Fruit fly (Drosophila melanogaster): ENCODE results near the gene f.
A peak's percentile ranks its signal among the peaks of the same experiment; 100 is the strongest.

Gene f

dm6 chrX:17293385-17293784, 60.6 kb downstream of the f start (continued):
- no peak for TF ChIP-seq Mad (GFP tag; optimal IDR thresholded peaks at IDR 0.05)
- peak; percentile 49; the same call in 1 of the 3 replicates for TF ChIP-seq zfh1 (GFP tag; IDR thresholded peaks at IDR 0.05)
- peak; percentile 33; the same call in 1 of the 2 replicates for TF ChIP-seq esg (GFP tag; conservative IDR thresholded peaks at IDR 0.05)
- no peak for TF ChIP-seq CG14860 (GFP tag; IDR thresholded peaks at IDR 0.05; ENCODE audit: partially characterized antibody)
- TF ChIP-seq CG14441 (GFP tag; IDR thresholded peaks at IDR 0.05) = peak; percentile 42; the same call in 1 of the 2 replicates
- TF ChIP-seq sim (GFP tag; IDR thresholded peaks at IDR 0.05) = no peak
- peak; percentile 74 for TF ChIP-seq Xrp1 (GFP tag; IDR thresholded peaks at IDR 0.05)
- TF ChIP-seq prd (optimal IDR thresholded peaks at IDR 0.05) = no peak
- peak; percentile 76 for TF ChIP-seq prd (GFP tag; IDR thresholded peaks at IDR 0.05)
- TF ChIP-seq seq (GFP tag; IDR thresholded peaks at IDR 0.05) = no peak
- TF ChIP-seq CG13424 (tag; optimal IDR thresholded peaks at IDR 0.05) = peak; percentile 62
- no peak for TF ChIP-seq CG3847 (GFP tag; IDR thresholded peaks at IDR 0.05)
- TF ChIP-seq Hmr (GFP tag; optimal IDR thresholded peaks at IDR 0.05) = no peak
- TF ChIP-seq gsb-n (tag; optimal IDR thresholded peaks at IDR 0.05) = peak; percentile 1
- peak; percentile 61 for TF ChIP-seq CG7372 (GFP tag; IDR thresholded peaks at IDR 0.05)
- no peak for TF ChIP-seq danr (GFP tag; IDR thresholded peaks at IDR 0.05)
- no peak for TF ChIP-seq jumu (GFP tag; optimal IDR thresholded peaks at IDR 0.05)
- no peak for TF ChIP-seq Hmx (GFP tag; optimal IDR thresholded peaks at IDR 0.05)
- TF ChIP-seq CG1529 (GFP tag; optimal IDR thresholded peaks at IDR 0.05) = no peak
- no peak for TF ChIP-seq ash1 (GFP tag; optimal IDR thresholded peaks at IDR 0.05)
- no peak for TF ChIP-seq CG31388 (GFP tag; optimal IDR thresholded peaks at IDR 0.05)
- TF ChIP-seq Dip3 (GFP tag; optimal IDR thresholded peaks at IDR 0.05) = no peak
- TF ChIP-seq CG8089 (GFP tag; optimal IDR thresholded peaks at IDR 0.05) = no peak
- TF ChIP-seq oc (tag; optimal IDR thresholded peaks at IDR 0.05) = no peak
- TF ChIP-seq bab2 (GFP tag; optimal IDR thresholded peaks at IDR 0.05) = no peak
- TF ChIP-seq CG9215 (GFP tag; IDR thresholded peaks at IDR 0.05) = peak; percentile 48
- no peak for TF ChIP-seq kah (GFP tag; optimal IDR thresholded peaks at IDR 0.05)
- peak; percentile 51 for TF ChIP-seq D19A (tag; optimal IDR thresholded peaks at IDR 0.05)
- TF ChIP-seq Adf1 (GFP tag; IDR thresholded peaks at IDR 0.05) = no peak
- TF ChIP-seq br (optimal IDR thresholded peaks at IDR 0.05) = no peak
- TF ChIP-seq tio (GFP tag; optimal IDR thresholded peaks at IDR 0.05) = peak; percentile 37
- TF ChIP-seq CG8924 (tag; optimal IDR thresholded peaks at IDR 0.05) = peak; percentile 48
- TF ChIP-seq Dbx (GFP tag; IDR thresholded peaks at IDR 0.05) = peak; percentile 60; the same call in 1 of the 3 replicates
- TF ChIP-seq CG10147 (GFP tag; optimal IDR thresholded peaks at IDR 0.05) = no peak
- peak; percentile 78 for TF ChIP-seq CG31441 (GFP tag; IDR thresholded peaks at IDR 0.05)
- TF ChIP-seq CkIIα-i1 (GFP tag; IDR thresholded peaks at IDR 0.05) = no peak
- TF ChIP-seq dysf (GFP tag; IDR thresholded peaks at IDR 0.05) = peak; percentile 71
- TF ChIP-seq jing (GFP tag; optimal IDR thresholded peaks at IDR 0.05) = no peak
- no peak for TF ChIP-seq CG14965 (GFP tag; optimal IDR thresholded peaks at IDR 0.05; ENCODE audit: borderline replicate concordance)
- TF ChIP-seq Deaf1 (tag; optimal IDR thresholded peaks at IDR 0.05) = peak; percentile 21
- TF ChIP-seq hkb (optimal IDR thresholded peaks at IDR 0.05) = no peak
- no peak for TF ChIP-seq hkb (GFP tag; IDR thresholded peaks at IDR 0.05)
- TF ChIP-seq CrebB (tag; optimal IDR thresholded peaks at IDR 0.05) = no peak
- TF ChIP-seq Hr51 (GFP tag; optimal IDR thresholded peaks at IDR 0.05) = peak in 1 of 2 experiments; percentile 45
- TF ChIP-seq vnd (GFP tag; IDR thresholded peaks at IDR 0.05; ENCODE audit: partially characterized antibody) = no peak
- peak; percentile 33 for TF ChIP-seq Hr3 (GFP tag; optimal IDR thresholded peaks at IDR 0.05)
- TF ChIP-seq CG2712 (tag; optimal IDR thresholded peaks at IDR 0.05) = peak; percentile 72
- TF ChIP-seq CG10565 (GFP tag; optimal IDR thresholded peaks at IDR 0.05) = no peak
- no peak for TF ChIP-seq Side (GFP tag; optimal IDR thresholded peaks at IDR 0.05)
- TF ChIP-seq CG14667 (GFP tag; IDR thresholded peaks at IDR 0.05) = 0 out of 2 replicates have a peak, but pooled peaks have one; percentile 8
- no peak for TF ChIP-seq CG6254 (GFP tag; optimal IDR thresholded peaks at IDR 0.05)
- TF ChIP-seq ems (GFP tag; optimal IDR thresholded peaks at IDR 0.05) = no peak
- TF ChIP-seq NC2α (GFP tag; optimal IDR thresholded peaks at IDR 0.05) = no peak

All from whole organism, embryonic.